Worm (Caenorhabditis elegans): Measurements from ENCODE around the gene scc-2.

Gene scc-2

DNA sequence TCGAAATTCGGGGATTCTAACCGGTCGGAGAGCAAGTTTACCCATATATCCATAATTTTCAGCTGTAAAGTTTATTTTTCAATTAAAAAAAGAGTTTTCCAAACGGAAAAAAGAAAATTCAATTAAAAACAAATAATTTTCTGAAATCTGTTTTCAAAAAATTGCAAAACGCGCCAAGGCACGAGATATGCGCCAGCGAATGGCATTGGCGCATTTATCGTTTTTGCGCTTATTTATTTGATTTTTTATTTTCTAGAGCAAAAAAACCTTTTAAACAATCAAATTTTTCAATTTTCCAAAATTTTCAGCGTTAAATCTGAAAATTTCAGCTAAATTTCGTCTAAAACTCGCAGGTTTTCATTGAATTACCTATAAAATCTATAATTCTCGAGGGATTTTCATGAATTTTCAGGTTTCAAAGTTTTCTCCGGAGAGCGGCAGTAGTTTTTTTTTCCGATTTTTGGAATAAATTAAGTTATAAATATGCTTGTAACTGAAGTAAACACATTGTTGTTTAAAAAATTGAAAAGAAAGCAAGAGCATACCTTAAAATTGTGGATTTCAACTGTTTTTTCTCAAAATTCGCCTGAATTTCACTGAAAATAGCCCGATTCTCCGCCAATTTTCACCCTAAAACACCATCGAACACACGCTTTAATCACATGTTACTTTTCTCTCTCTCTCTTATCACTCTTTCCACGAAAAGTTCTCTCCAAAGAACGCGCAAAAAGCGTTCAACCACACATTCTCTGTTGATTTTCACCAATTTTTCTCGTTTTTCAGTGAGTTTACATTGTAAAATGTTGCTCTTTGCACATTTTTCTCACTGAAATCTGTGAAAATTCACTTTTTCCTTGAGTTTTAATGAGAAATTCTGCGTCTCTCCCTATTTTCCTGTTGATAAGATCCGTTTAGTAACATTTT, 22.4 kb upstream of the scc-2 start, which contains the start of gene B0432.10:
Gene B0432.10 (minus strand): TSS at position 649 of the 924 bp plus-strand sequence.
- TF ChIP-seq aly-2 (tag; optimal IDR thresholded peaks at IDR 0.05) (no peak), unc-55 (GFP tag; optimal IDR thresholded peaks at IDR 0.05) (peak; percentile 96), egl-27 (tag; optimal IDR thresholded peaks at IDR 0.05) (peak; percentile 81), ZK546.5 (tag; optimal IDR thresholded peaks at IDR 0.05) (no peak), R02D3.7 (tag; optimal IDR thresholded peaks at IDR 0.05) (peak; percentile 8), nhr-6 (tag; optimal IDR thresholded peaks at IDR 0.05) (peak; percentile 78), zag-1 (tag; optimal IDR thresholded peaks at IDR 0.05) (peak; percentile 17), nhr-23 (tag; optimal IDR thresholded peaks at IDR 0.05) (no peak), fos-1 (tag; optimal IDR thresholded peaks at IDR 0.05) (peak; percentile 47), ztf-4 (tag; optimal IDR thresholded peaks at IDR 0.05) (no peak), ama-1 (optimal IDR thresholded peaks at IDR 0.05) (no peak), peb-1 (tag; optimal IDR thresholded peaks at IDR 0.05) (no peak), elt-1 (tag; optimal IDR thresholded peaks at IDR 0.05) (no peak), skn-1 (tag; optimal IDR thresholded peaks at IDR 0.05) (no peak), F13H6.1 (tag; optimal IDR thresholded peaks at IDR 0.05) (peak; percentile 74), unc-62 (GFP tag; optimal IDR thresholded peaks at IDR 0.05) (no peak), lin-39 (tag; optimal IDR thresholded peaks at IDR 0.05) (no peak), gmeb-1 (tag; optimal IDR thresholded peaks at IDR 0.05) (peak; percentile 97), ceh-16 (tag; optimal IDR thresholded peaks at IDR 0.05) (peak; percentile 19), blmp-1 (tag; optimal IDR thresholded peaks at IDR 0.05; ENCODE audit: insufficient read depth) (no peak), ceh-82 (tag; optimal IDR thresholded peaks at IDR 0.05) (no peak), alr-1 (tag; optimal IDR thresholded peaks at IDR 0.05) (no peak), sem-4 (tag; optimal IDR thresholded peaks at IDR 0.05) (peak; percentile 77), dmd-4 (tag; optimal IDR thresholded peaks at IDR 0.05) (no peak), lsy-2 (tag; optimal IDR thresholded peaks at IDR 0.05) (peak; percentile 81 to 92), lin-13 (GFP tag; optimal IDR thresholded peaks at IDR 0.05) (peak; percentile 87), nhr-12 (tag; optimal IDR thresholded peaks at IDR 0.05) (no peak), mdl-1 (tag; optimal IDR thresholded peaks at IDR 0.05) (peak in 1 of 2 experiments; percentile 4), mab-5 (tag; optimal IDR thresholded peaks at IDR 0.05) (peak; percentile 71), nhr-25 (tag; optimal IDR thresholded peaks at IDR 0.05) (peak; percentile 82), Y55F3AM.14 (GFP tag; optimal IDR thresholded peaks at IDR 0.05) (no peak), snpc-4 (tag; optimal IDR thresholded peaks at IDR 0.05) (peak; percentile 60), nhr-237 (tag; optimal IDR thresholded peaks at IDR 0.05) (peak; percentile 40), ztf-1 (GFP tag; conservative IDR thresholded peaks at IDR 0.05) (no peak), mbf-1 (tag; optimal IDR thresholded peaks at IDR 0.05) (no peak), nhr-10 (tag; optimal IDR thresholded peaks at IDR 0.05) (no peak), crh-2 (tag; optimal IDR thresholded peaks at IDR 0.05) (peak; percentile 81), nhr-77 (tag; optimal IDR thresholded peaks at IDR 0.05) (peak; percentile 37), sma-3 (GFP tag; optimal IDR thresholded peaks at IDR 0.05) (peak; percentile 74), unc-39 (tag; optimal IDR thresholded peaks at IDR 0.05) (no peak), lin-11 (tag; optimal IDR thresholded peaks at IDR 0.05) (peak; percentile 63), C34F6.9 (tag; optimal IDR thresholded peaks at IDR 0.05) (peak; percentile 96), elt-3 (tag; optimal IDR thresholded peaks at IDR 0.05) (no peak), sma-9 (GFP tag; optimal IDR thresholded peaks at IDR 0.05) (peak; percentile 75), sma-9 (tag; optimal IDR thresholded peaks at IDR 0.05) (no peak), ztf-11 (tag; optimal IDR thresholded peaks at IDR 0.05) (no peak), nhr-129 (tag; optimal IDR thresholded peaks at IDR 0.05) (peak; percentile 58), nhr-21 (tag; optimal IDR thresholded peaks at IDR 0.05) (peak; percentile 63), nhr-11 (tag; optimal IDR thresholded peaks at IDR 0.05) (no peak)
